Fruit fly (Drosophila melanogaster) whole organism, prepupa: ENCODE measurements around the gene CAH7.
A peak's percentile ranks its signal among the peaks of the same experiment; 100 is the strongest.

Source experiments
- CG10631 ChIP-seq: fragments of 200-800 bp; sonication (Bioruptor generic); optimal IDR thresholded peaks from 2 replicates; lab custom pipeline; 2016; ENCODE audit warnings: missing biosample characterization, missing genetic modification characterization
- CG10669 ChIP-seq: fragments of 200-800 bp; sonication (Bioruptor generic); optimal IDR thresholded peaks from 3 replicates; lab custom pipeline; 2018; ENCODE audit warnings: missing biosample characterization, mild to moderate bottlenecking, missing genetic modification characterization, moderate library complexity
- CG11762 ChIP-seq: fragments of 200-800 bp; sonication (Bioruptor generic); optimal IDR thresholded peaks from 3 replicates; lab custom pipeline; 2016; ENCODE audit warnings: missing biosample characterization, missing genetic modification characterization; ENCODE audit not compliant: insufficient read depth
- CG11902 ChIP-seq: fragments of 200-800 bp; sonication (Bioruptor generic); optimal IDR thresholded peaks from 3 replicates; lab custom pipeline; 2016; ENCODE audit warnings: missing biosample characterization, missing genetic modification characterization
- CG15336 ChIP-seq: fragments of 200-800 bp; sonication (Bioruptor generic); IDR thresholded peaks from 2 replicates; pipeline ENCODE4 v1.3.6; 2022; ENCODE audit warnings: missing biosample characterization, missing genetic modification characterization
- CG1621 ChIP-seq: fragments of 200-800 bp; sonication (Bioruptor generic); optimal IDR thresholded peaks from 3 replicates; lab custom pipeline; 2018; ENCODE audit warnings: missing biosample characterization, mild to moderate bottlenecking, missing genetic modification characterization
- CG16779 ChIP-seq: fragments of 200-800 bp; sonication (Bioruptor generic); optimal IDR thresholded peaks from 3 replicates; lab custom pipeline; 2017; ENCODE audit warnings: missing biosample characterization, mild to moderate bottlenecking, missing genetic modification characterization
- CG3032 ChIP-seq: fragments of 200-800 bp; optimal IDR thresholded peaks from 2 replicates; lab custom pipeline; 2019; ENCODE audit warnings: missing biosample characterization, mild to moderate bottlenecking, missing genetic modification characterization, moderate library complexity
- CG31627 ChIP-seq: fragments of 200-800 bp; sonication (Bioruptor generic); optimal IDR thresholded peaks from 3 replicates; lab custom pipeline; 2016; ENCODE audit warnings: missing biosample characterization, missing genetic modification characterization
- CG32006 ChIP-seq: fragments of 200-800 bp; sonication (Bioruptor generic); optimal IDR thresholded peaks from 3 replicates; lab custom pipeline; 2017; ENCODE audit warnings: missing biosample characterization, mild to moderate bottlenecking, missing genetic modification characterization
- CG34406 ChIP-seq: fragments of 200-800 bp; sonication (Bioruptor generic); optimal IDR thresholded peaks from 3 replicates; lab custom pipeline; 2016; ENCODE audit warnings: missing biosample characterization, missing genetic modification characterization
- CG3919 ChIP-seq: fragments of 200-800 bp; sonication (Bioruptor generic); optimal IDR thresholded peaks from 3 replicates; lab custom pipeline; 2016; ENCODE audit warnings: missing biosample characterization, missing genetic modification characterization
- CG4318 ChIP-seq: fragments of 200-800 bp; sonication (Bioruptor generic); optimal IDR thresholded peaks from 3 replicates; lab custom pipeline; 2017; ENCODE audit warnings: missing biosample characterization, mild to moderate bottlenecking, missing genetic modification characterization
- CG6163 ChIP-seq: fragments of 200-800 bp; sonication (Bioruptor generic); IDR thresholded peaks from 3 replicates; pipeline ENCODE4 v1.3.6; 2022; ENCODE audit warnings: missing biosample characterization, missing genetic modification characterization
- CG6276 ChIP-seq: fragments of 200-800 bp; sonication (Bioruptor generic); optimal IDR thresholded peaks from 2 replicates; lab custom pipeline; 2017; ENCODE audit warnings: missing biosample characterization, mild to moderate bottlenecking, missing genetic modification characterization
- CG6792 ChIP-seq: fragments of 200-800 bp; sonication (Bioruptor generic); optimal IDR thresholded peaks from 3 replicates; lab custom pipeline; 2016; ENCODE audit warnings: missing biosample characterization, missing genetic modification characterization
- CG6808 ChIP-seq: fragments of 200-800 bp; sonication (Bioruptor generic); optimal IDR thresholded peaks from 3 replicates; lab custom pipeline; 2017; ENCODE audit warnings: missing biosample characterization, missing genetic modification characterization, mild to moderate bottlenecking, moderate library complexity, missing genetic modification reagents
- CG6854 ChIP-seq: fragments of 200-800 bp; sonication (Bioruptor generic); optimal IDR thresholded peaks from 2 replicates; lab custom pipeline; 2017; ENCODE audit warnings: missing biosample characterization, mild to moderate bottlenecking, missing genetic modification characterization
- CG8319 ChIP-seq: fragments of 200-800 bp; sonication (Bioruptor generic); optimal IDR thresholded peaks from 3 replicates; lab custom pipeline; 2016; ENCODE audit warnings: missing biosample characterization, missing genetic modification characterization
- CG9139 ChIP-seq: fragments of 200-800 bp; sonication (Bioruptor generic); optimal IDR thresholded peaks from 3 replicates; lab custom pipeline; 2017; ENCODE audit warnings: missing biosample characterization, mild to moderate bottlenecking, missing genetic modification characterization
- Eip75B ChIP-seq: fragments of 200-800 bp; sonication (Bioruptor generic); optimal IDR thresholded peaks from 3 replicates; lab custom pipeline; 2016; ENCODE audit warnings: missing biosample characterization, missing genetic modification characterization
- Eip78C ChIP-seq: fragments of 200-800 bp; sonication (Bioruptor generic); peaks from one replicate; lab custom pipeline; 2016; ENCODE audit warnings: missing biosample characterization, missing genetic modification characterization
- Eip93F ChIP-seq: fragments of 200-800 bp; sonication (Bioruptor generic); optimal IDR thresholded peaks from 2 replicates; lab custom pipeline; 2016; ENCODE audit warnings: missing biosample characterization, mild to moderate bottlenecking, missing genetic modification characterization
- Ets96B ChIP-seq: fragments of 200-800 bp; optimal IDR thresholded peaks from 2 replicates; lab custom pipeline; 2019; ENCODE audit warnings: missing biosample characterization, mild to moderate bottlenecking, missing genetic modification characterization, moderate library complexity
- Gug ChIP-seq: fragments of 200-800 bp; sonication (Bioruptor generic); IDR thresholded peaks from 2 replicates; pipeline ENCODE4 v1.3.6; 2022; ENCODE audit warnings: missing biosample characterization, missing genetic modification characterization
- Hr38 ChIP-seq: sonication (Bioruptor generic); optimal IDR thresholded peaks from 2 replicates; lab custom pipeline; 2016; ENCODE audit warnings: missing biosample characterization, missing genetic modification characterization
- Hr39 ChIP-seq: fragments of 200-800 bp; sonication (Bioruptor generic); optimal IDR thresholded peaks from 2 replicates; lab custom pipeline; 2016; ENCODE audit warnings: missing biosample characterization, missing genetic modification characterization
- Lpt ChIP-seq: fragments of 200-800 bp; sonication (Bioruptor generic); optimal IDR thresholded peaks from 3 replicates; lab custom pipeline; 2016; ENCODE audit warnings: missing biosample characterization, missing genetic modification characterization
- Met ChIP-seq: fragments of 200-800 bp; sonication (Bioruptor generic); optimal IDR thresholded peaks from 3 replicates; lab custom pipeline; 2016; ENCODE audit warnings: missing biosample characterization, missing genetic modification characterization
- OdsH ChIP-seq: fragments of 200-800 bp; sonication (Bioruptor generic); optimal IDR thresholded peaks from 3 replicates; lab custom pipeline; 2016; ENCODE audit warnings: missing biosample characterization, missing genetic modification characterization
- Smox ChIP-seq: fragments of 200-800 bp; sonication (Bioruptor generic); optimal IDR thresholded peaks from 3 replicates; lab custom pipeline; 2016; ENCODE audit warnings: missing biosample characterization, missing genetic modification characterization
- Sox102F ChIP-seq: fragments of 200-800 bp; sonication (Bioruptor generic); optimal IDR thresholded peaks from 2 replicates; lab custom pipeline; 2016; ENCODE audit warnings: missing biosample characterization, mild to moderate bottlenecking, missing genetic modification characterization
- Sox14 ChIP-seq: fragments of 200-800 bp; sonication (Bioruptor generic); optimal IDR thresholded peaks from 3 replicates; lab custom pipeline; 2016; ENCODE audit warnings: missing biosample characterization, missing genetic modification characterization
- Sox15 ChIP-seq: fragments of 200-800 bp; sonication (Bioruptor generic); optimal IDR thresholded peaks from 3 replicates; lab custom pipeline; 2016; ENCODE audit warnings: missing biosample characterization, missing genetic modification characterization
- achi ChIP-seq: fragments of 200-800 bp; sonication (Bioruptor generic); optimal IDR thresholded peaks from 3 replicates; lab custom pipeline; 2016; ENCODE audit warnings: missing biosample characterization, missing genetic modification characterization
- acj6 ChIP-seq: fragments of 200-800 bp; sonication (Bioruptor generic); optimal IDR thresholded peaks from 3 replicates; lab custom pipeline; 2016; ENCODE audit warnings: missing biosample characterization, missing genetic modification characterization
- cyc ChIP-seq: fragments of 200-800 bp; sonication (Bioruptor generic); optimal IDR thresholded peaks from 3 replicates; lab custom pipeline; 2016; ENCODE audit warnings: missing biosample characterization, missing genetic modification characterization
- dac ChIP-seq: fragments of 200-800 bp; sonication (Bioruptor generic); optimal IDR thresholded peaks from 2 replicates; lab custom pipeline; 2017; ENCODE audit warnings: missing biosample characterization, mild to moderate bottlenecking, missing genetic modification characterization
- dsx ChIP-seq: fragments of 200-800 bp; optimal IDR thresholded peaks from 3 replicates; lab custom pipeline; 2019; ENCODE audit warnings: missing biosample characterization, mild to moderate bottlenecking, missing genetic modification characterization, moderate library complexity; ENCODE audit not compliant: poor library complexity, severe bottlenecking
- eg ChIP-seq: fragments of 200-800 bp; sonication (Bioruptor generic); IDR thresholded peaks from 3 replicates; pipeline ENCODE4 v1.3.6; 2022; ENCODE audit warnings: missing biosample characterization, missing genetic modification characterization
- esn ChIP-seq: fragments of 200-800 bp; sonication (Bioruptor generic); optimal IDR thresholded peaks from 2 replicates; lab custom pipeline; 2016; ENCODE audit warnings: missing biosample characterization, mild to moderate bottlenecking, missing genetic modification characterization, moderate library complexity
- fd59A ChIP-seq: fragments of 200-800 bp; sonication (Bioruptor generic); optimal IDR thresholded peaks from 2 replicates; lab custom pipeline; 2017; ENCODE audit warnings: missing biosample characterization, mild to moderate bottlenecking, missing genetic modification characterization, missing genetic modification reagents
- fd85E ChIP-seq: fragments of 200-800 bp; sonication (Bioruptor generic); optimal IDR thresholded peaks from 3 replicates; lab custom pipeline; 2016; ENCODE audit warnings: missing biosample characterization, missing genetic modification characterization
- pdm3 ChIP-seq: fragments of 200-800 bp; sonication (Bioruptor generic); optimal IDR thresholded peaks from 3 replicates; lab custom pipeline; 2016; ENCODE audit warnings: missing biosample characterization, missing genetic modification characterization
- salr ChIP-seq, 2 experiments: fragments of 200-800 bp; sonication (Bioruptor generic); optimal IDR thresholded peaks; 3 replicates each; lab custom pipeline; 2016 to 2018; ENCODE audit warnings: missing biosample characterization in 2 of 2, missing genetic modification characterization in 2 of 2, mild to moderate bottlenecking in 1 of 2
- ss ChIP-seq, 2 experiments: fragments of 200-800 bp; sonication (Bioruptor generic); optimal IDR thresholded peaks; 2 replicates in 1 of 2; 3 replicates in 1 of 2; lab custom pipeline; 2017 to 2018; ENCODE audit warnings: mild to moderate bottlenecking in 2 of 2, missing biosample characterization in 2 of 2, missing genetic modification characterization in 2 of 2, moderate library complexity in 1 of 2
- svp ChIP-seq: fragments of 200-800 bp; sonication (Bioruptor generic); peaks from one replicate; lab custom pipeline; 2016; ENCODE audit warnings: missing biosample characterization, missing genetic modification characterization
- topi ChIP-seq: fragments of 200-800 bp; sonication (Bioruptor generic); optimal IDR thresholded peaks from 3 replicates; lab custom pipeline; 2016; ENCODE audit warnings: missing biosample characterization, missing genetic modification characterization

The CAH7 gene

DNA sequence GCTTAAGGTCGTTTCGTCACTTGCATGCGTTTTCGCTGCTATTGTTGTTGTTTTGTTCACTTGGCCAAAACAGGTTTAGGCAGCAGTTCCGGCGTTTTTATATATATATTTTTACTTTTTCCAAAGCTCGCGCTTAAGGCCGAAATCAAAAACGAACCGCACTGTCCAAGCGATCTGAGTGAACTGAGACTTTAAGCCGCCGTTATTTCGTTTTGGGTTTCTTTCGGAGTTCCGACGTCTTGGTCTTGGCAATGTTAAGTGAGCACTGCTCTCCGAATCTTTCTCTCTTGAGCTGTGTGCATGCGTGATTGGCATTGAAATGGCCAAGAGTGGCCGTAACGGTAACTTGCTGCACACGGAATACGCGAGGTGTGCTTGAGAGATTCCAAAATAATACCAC, 13.4 kb downstream of the CAH7 start, which contains the start of gene knk:
Gene knk (minus strand): TSS at position 188 of the 400 bp plus-strand sequence.
- no peak for TF ChIP-seq eg (GFP tag; lab: Robert Waterston, UW)
- peak; percentile 15 for TF ChIP-seq Eip93F (GFP tag; lab: Kevin White, UChicago)
- TF ChIP-seq Sox102F (GFP tag; lab: Kevin White, UChicago) = peak; percentile 41
- peak; percentile 63 for TF ChIP-seq Eip78C (GFP tag; lab: Kevin White, UChicago)
- TF ChIP-seq Eip75B (GFP tag; lab: Kevin White, UChicago) = peak; percentile 16
- TF ChIP-seq CG6854 = peak; percentile 70
- TF ChIP-seq salr (GFP tag; optimal IDR thresholded peaks at IDR 0.05; lab: Kevin White, UChicago) = no peak
- TF ChIP-seq CG6808 = peak; percentile 34
- peak; percentile 38 for TF ChIP-seq dsx (GFP tag; lab: Kevin White, UChicago)
- TF ChIP-seq ss (GFP tag; optimal IDR thresholded peaks at IDR 0.05; lab: Kevin White, UChicago) = peak; percentile 45 to 90
- TF ChIP-seq CG1621 (tag; lab: Kevin White, UChicago) = peak; percentile 86
- peak; percentile 56 for TF ChIP-seq Lpt (GFP tag; lab: Kevin White, UChicago)
- TF ChIP-seq esn (GFP tag; lab: Kevin White, UChicago) = peak; percentile 16
- TF ChIP-seq CG8319 = no peak
- TF ChIP-seq, all 60 proteins: peak for 11

DNA sequence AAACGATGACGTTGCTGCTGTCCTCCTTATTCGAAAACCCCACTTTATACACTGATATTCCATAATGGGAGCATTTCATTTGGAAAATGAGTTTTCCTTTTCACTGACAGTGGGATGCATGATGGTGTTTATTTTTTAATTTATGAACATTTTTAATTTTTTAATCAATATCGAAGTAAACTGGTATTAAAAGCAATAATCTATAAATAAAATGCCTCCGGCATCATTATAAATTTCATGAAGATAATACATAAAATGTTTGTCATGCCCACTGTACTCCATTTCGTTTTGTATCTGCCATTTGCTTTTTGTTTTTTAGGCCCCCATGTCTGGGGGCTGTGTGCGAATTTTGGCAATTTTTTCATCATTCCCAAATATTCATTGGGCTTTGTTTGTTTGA, 18.1 kb downstream of the CAH7 start:
- peak; percentile 46 for TF ChIP-seq CG10669 (GFP tag; lab: Kevin White, UChicago)
- no peak for TF ChIP-seq CG1621 (tag; lab: Kevin White, UChicago)
- TF ChIP-seq CG31627 (GFP tag; lab: Kevin White, UChicago) = peak; percentile 63
- peak; percentile 81 for TF ChIP-seq CG6276 (GFP tag; lab: Kevin White, UChicago)
- peak; percentile 1 for TF ChIP-seq CG11762 (GFP tag; lab: Kevin White, UChicago)
- TF ChIP-seq CG15336 (GFP tag; lab: Robert Waterston, UW) = peak; percentile 92
- TF ChIP-seq Eip78C (GFP tag; lab: Kevin White, UChicago) = peak; percentile 93
- TF ChIP-seq CG6854 = no peak
- peak; percentile 63 for TF ChIP-seq Gug (GFP tag; lab: Robert Waterston, UW)
- TF ChIP-seq fd85E (GFP tag; lab: Kevin White, UChicago) = no peak
- TF ChIP-seq OdsH (GFP tag; lab: Kevin White, UChicago) = peak; percentile 76
- no peak for TF ChIP-seq svp (GFP tag; lab: Kevin White, UChicago)
- peak; percentile 1 for TF ChIP-seq Hr38
- no peak for TF ChIP-seq CG6808
- TF ChIP-seq Eip75B (GFP tag; lab: Kevin White, UChicago) = peak; percentile 66
- peak; percentile 65 for TF ChIP-seq Smox (GFP tag; lab: Kevin White, UChicago)
- TF ChIP-seq achi (GFP tag; lab: Kevin White, UChicago) = peak; percentile 70
- peak; percentile 70 for TF ChIP-seq Lpt (GFP tag; lab: Kevin White, UChicago)
- TF ChIP-seq dsx (GFP tag; lab: Kevin White, UChicago) = peak; percentile 25
- peak; percentile 85 for TF ChIP-seq CG32006 (GFP tag; lab: Kevin White, UChicago)
- TF ChIP-seq CG10631 (GFP tag; lab: Kevin White, UChicago) = peak; percentile 60
- peak; percentile 64 for TF ChIP-seq CG4318
- no peak for TF ChIP-seq fd59A
- peak; percentile 54 for TF ChIP-seq cyc
- peak; percentile 70 for TF ChIP-seq CG3919 (GFP tag; lab: Kevin White, UChicago)
- TF ChIP-seq Eip93F (GFP tag; lab: Kevin White, UChicago) = no peak
- peak; percentile 76 for TF ChIP-seq esn (GFP tag; lab: Kevin White, UChicago)
- peak; percentile 93 for TF ChIP-seq eg (GFP tag; lab: Robert Waterston, UW)
- TF ChIP-seq Sox15 (GFP tag; lab: Kevin White, UChicago) = peak; percentile 29
- peak; percentile 73 for TF ChIP-seq CG34406 (GFP tag; lab: Kevin White, UChicago)
- peak; percentile 76 for TF ChIP-seq pdm3
- peak; percentile 62 for TF ChIP-seq CG6792 (GFP tag; lab: Kevin White, UChicago)
- peak; percentile 17 for TF ChIP-seq CG3032 (tag; lab: Kevin White, UChicago)
- TF ChIP-seq Met (GFP tag; lab: Kevin White, UChicago) = peak; percentile 66
- TF ChIP-seq Hr39 (GFP tag; lab: Kevin White, UChicago) = peak; percentile 59
- TF ChIP-seq CG6163 (GFP tag; lab: Robert Waterston, UW) = no peak; the same call in none of the 3 replicates
- TF ChIP-seq Sox14 (GFP tag; lab: Kevin White, UChicago) = peak; percentile 53
- TF ChIP-seq Ets96B (tag; lab: Kevin White, UChicago) = peak; percentile 47
- TF ChIP-seq CG9139 = no peak
- no peak for TF ChIP-seq dac (GFP tag; lab: Kevin White, UChicago)
- TF ChIP-seq CG11902 (GFP tag; lab: Kevin White, UChicago) = peak; percentile 32
- TF ChIP-seq topi (GFP tag; lab: Kevin White, UChicago) = peak; percentile 66
- peak; percentile 54 for TF ChIP-seq acj6 (GFP tag; lab: Kevin White, UChicago)
- TF ChIP-seq CG16779 (tag; lab: Kevin White, UChicago) = no peak
- TF ChIP-seq ss (GFP tag; optimal IDR thresholded peaks at IDR 0.05; lab: Kevin White, UChicago) = no peak
